Fruit fly (Drosophila melanogaster) whole organism, prepupa: ENCODE measurements around the gene P5cr-2.

Source experiments
- Blimp-1 ChIP-seq: fragments of 200-800 bp; sonication (Bioruptor generic); optimal IDR thresholded peaks from 3 replicates; lab custom pipeline; 2017; ENCODE audit warnings: missing biosample characterization, missing genetic modification characterization, mild to moderate bottlenecking, moderate library complexity, missing genetic modification reagents
- CG11762 ChIP-seq: fragments of 200-800 bp; sonication (Bioruptor generic); optimal IDR thresholded peaks from 3 replicates; lab custom pipeline; 2016; ENCODE audit warnings: missing biosample characterization, missing genetic modification characterization; ENCODE audit not compliant: insufficient read depth
- CG11902 ChIP-seq: fragments of 200-800 bp; sonication (Bioruptor generic); optimal IDR thresholded peaks from 3 replicates; lab custom pipeline; 2016; ENCODE audit warnings: missing biosample characterization, missing genetic modification characterization
- CG15336 ChIP-seq: fragments of 200-800 bp; sonication (Bioruptor generic); IDR thresholded peaks from 2 replicates; pipeline ENCODE4 v1.3.6; 2022; ENCODE audit warnings: missing biosample characterization, missing genetic modification characterization
- CG1621 ChIP-seq: fragments of 200-800 bp; sonication (Bioruptor generic); optimal IDR thresholded peaks from 3 replicates; lab custom pipeline; 2018; ENCODE audit warnings: missing biosample characterization, mild to moderate bottlenecking, missing genetic modification characterization
- CG16779 ChIP-seq: fragments of 200-800 bp; sonication (Bioruptor generic); optimal IDR thresholded peaks from 3 replicates; lab custom pipeline; 2017; ENCODE audit warnings: missing biosample characterization, mild to moderate bottlenecking, missing genetic modification characterization
- CG3032 ChIP-seq: fragments of 200-800 bp; optimal IDR thresholded peaks from 2 replicates; lab custom pipeline; 2019; ENCODE audit warnings: missing biosample characterization, mild to moderate bottlenecking, missing genetic modification characterization, moderate library complexity
- CG31627 ChIP-seq: fragments of 200-800 bp; sonication (Bioruptor generic); optimal IDR thresholded peaks from 3 replicates; lab custom pipeline; 2016; ENCODE audit warnings: missing biosample characterization, missing genetic modification characterization
- CG34406 ChIP-seq: fragments of 200-800 bp; sonication (Bioruptor generic); optimal IDR thresholded peaks from 3 replicates; lab custom pipeline; 2016; ENCODE audit warnings: missing biosample characterization, missing genetic modification characterization
- CG3919 ChIP-seq: fragments of 200-800 bp; sonication (Bioruptor generic); optimal IDR thresholded peaks from 3 replicates; lab custom pipeline; 2016; ENCODE audit warnings: missing biosample characterization, missing genetic modification characterization
- CG4318 ChIP-seq: fragments of 200-800 bp; sonication (Bioruptor generic); optimal IDR thresholded peaks from 3 replicates; lab custom pipeline; 2017; ENCODE audit warnings: missing biosample characterization, mild to moderate bottlenecking, missing genetic modification characterization
- CG6163 ChIP-seq: fragments of 200-800 bp; sonication (Bioruptor generic); IDR thresholded peaks from 3 replicates; pipeline ENCODE4 v1.3.6; 2022; ENCODE audit warnings: missing biosample characterization, missing genetic modification characterization
- CG6276 ChIP-seq: fragments of 200-800 bp; sonication (Bioruptor generic); optimal IDR thresholded peaks from 2 replicates; lab custom pipeline; 2017; ENCODE audit warnings: missing biosample characterization, mild to moderate bottlenecking, missing genetic modification characterization
- CG6792 ChIP-seq: fragments of 200-800 bp; sonication (Bioruptor generic); optimal IDR thresholded peaks from 3 replicates; lab custom pipeline; 2016; ENCODE audit warnings: missing biosample characterization, missing genetic modification characterization
- CG6808 ChIP-seq: fragments of 200-800 bp; sonication (Bioruptor generic); optimal IDR thresholded peaks from 3 replicates; lab custom pipeline; 2017; ENCODE audit warnings: missing biosample characterization, missing genetic modification characterization, mild to moderate bottlenecking, moderate library complexity, missing genetic modification reagents
- CG6854 ChIP-seq: fragments of 200-800 bp; sonication (Bioruptor generic); optimal IDR thresholded peaks from 2 replicates; lab custom pipeline; 2017; ENCODE audit warnings: missing biosample characterization, mild to moderate bottlenecking, missing genetic modification characterization
- CG8119 ChIP-seq: fragments of 200-800 bp; sonication (Bioruptor generic); IDR thresholded peaks from 3 replicates; pipeline ENCODE4 v1.3.6; 2022; ENCODE audit warnings: missing biosample characterization, missing genetic modification characterization
- CG8319 ChIP-seq: fragments of 200-800 bp; sonication (Bioruptor generic); optimal IDR thresholded peaks from 3 replicates; lab custom pipeline; 2016; ENCODE audit warnings: missing biosample characterization, missing genetic modification characterization
- CG8632 ChIP-seq: fragments of 200-800 bp; sonication (Bioruptor generic); optimal IDR thresholded peaks from 3 replicates; lab custom pipeline; 2016; ENCODE audit warnings: missing biosample characterization, missing genetic modification characterization
- CG9139 ChIP-seq: fragments of 200-800 bp; sonication (Bioruptor generic); optimal IDR thresholded peaks from 3 replicates; lab custom pipeline; 2017; ENCODE audit warnings: missing biosample characterization, mild to moderate bottlenecking, missing genetic modification characterization
- Eip93F ChIP-seq: fragments of 200-800 bp; sonication (Bioruptor generic); optimal IDR thresholded peaks from 2 replicates; lab custom pipeline; 2016; ENCODE audit warnings: missing biosample characterization, mild to moderate bottlenecking, missing genetic modification characterization
- Ets21C ChIP-seq: fragments of 200-800 bp; sonication (Bioruptor generic); optimal IDR thresholded peaks from 3 replicates; lab custom pipeline; 2016; ENCODE audit warnings: missing biosample characterization, missing genetic modification characterization
- Ets96B ChIP-seq: fragments of 200-800 bp; optimal IDR thresholded peaks from 2 replicates; lab custom pipeline; 2019; ENCODE audit warnings: missing biosample characterization, mild to moderate bottlenecking, missing genetic modification characterization, moderate library complexity
- Hr39 ChIP-seq: fragments of 200-800 bp; sonication (Bioruptor generic); optimal IDR thresholded peaks from 2 replicates; lab custom pipeline; 2016; ENCODE audit warnings: missing biosample characterization, missing genetic modification characterization
- Met ChIP-seq: fragments of 200-800 bp; sonication (Bioruptor generic); optimal IDR thresholded peaks from 3 replicates; lab custom pipeline; 2016; ENCODE audit warnings: missing biosample characterization, missing genetic modification characterization
- OdsH ChIP-seq: fragments of 200-800 bp; sonication (Bioruptor generic); optimal IDR thresholded peaks from 3 replicates; lab custom pipeline; 2016; ENCODE audit warnings: missing biosample characterization, missing genetic modification characterization
- Smox ChIP-seq: fragments of 200-800 bp; sonication (Bioruptor generic); optimal IDR thresholded peaks from 3 replicates; lab custom pipeline; 2016; ENCODE audit warnings: missing biosample characterization, missing genetic modification characterization
- Sox14 ChIP-seq: fragments of 200-800 bp; sonication (Bioruptor generic); optimal IDR thresholded peaks from 3 replicates; lab custom pipeline; 2016; ENCODE audit warnings: missing biosample characterization, missing genetic modification characterization
- Sox15 ChIP-seq: fragments of 200-800 bp; sonication (Bioruptor generic); optimal IDR thresholded peaks from 3 replicates; lab custom pipeline; 2016; ENCODE audit warnings: missing biosample characterization, missing genetic modification characterization
- achi ChIP-seq: fragments of 200-800 bp; sonication (Bioruptor generic); optimal IDR thresholded peaks from 3 replicates; lab custom pipeline; 2016; ENCODE audit warnings: missing biosample characterization, missing genetic modification characterization
- acj6 ChIP-seq: fragments of 200-800 bp; sonication (Bioruptor generic); optimal IDR thresholded peaks from 3 replicates; lab custom pipeline; 2016; ENCODE audit warnings: missing biosample characterization, missing genetic modification characterization
- cyc ChIP-seq: fragments of 200-800 bp; sonication (Bioruptor generic); optimal IDR thresholded peaks from 3 replicates; lab custom pipeline; 2016; ENCODE audit warnings: missing biosample characterization, missing genetic modification characterization
- dsx ChIP-seq: fragments of 200-800 bp; optimal IDR thresholded peaks from 3 replicates; lab custom pipeline; 2019; ENCODE audit warnings: missing biosample characterization, mild to moderate bottlenecking, missing genetic modification characterization, moderate library complexity; ENCODE audit not compliant: poor library complexity, severe bottlenecking
- eg ChIP-seq: fragments of 200-800 bp; sonication (Bioruptor generic); IDR thresholded peaks from 3 replicates; pipeline ENCODE4 v1.3.6; 2022; ENCODE audit warnings: missing biosample characterization, missing genetic modification characterization
- esn ChIP-seq: fragments of 200-800 bp; sonication (Bioruptor generic); optimal IDR thresholded peaks from 2 replicates; lab custom pipeline; 2016; ENCODE audit warnings: missing biosample characterization, mild to moderate bottlenecking, missing genetic modification characterization, moderate library complexity
- lz ChIP-seq: fragments of 200-800 bp; sonication (Bioruptor generic); optimal IDR thresholded peaks from 3 replicates; lab custom pipeline; 2016; ENCODE audit warnings: missing biosample characterization, missing genetic modification characterization
- net ChIP-seq: fragments of 200-800 bp; sonication (Bioruptor generic); optimal IDR thresholded peaks from 3 replicates; lab custom pipeline; 2016; ENCODE audit warnings: missing biosample characterization, missing genetic modification characterization
- pdm3 ChIP-seq: fragments of 200-800 bp; sonication (Bioruptor generic); optimal IDR thresholded peaks from 3 replicates; lab custom pipeline; 2016; ENCODE audit warnings: missing biosample characterization, missing genetic modification characterization
- salr ChIP-seq, 2 experiments: fragments of 200-800 bp; sonication (Bioruptor generic); optimal IDR thresholded peaks; 3 replicates each; lab custom pipeline; 2016 to 2018; ENCODE audit warnings: missing biosample characterization in 2 of 2, missing genetic modification characterization in 2 of 2, mild to moderate bottlenecking in 1 of 2
- svp ChIP-seq: fragments of 200-800 bp; sonication (Bioruptor generic); peaks from one replicate; lab custom pipeline; 2016; ENCODE audit warnings: missing biosample characterization, missing genetic modification characterization
- topi ChIP-seq: fragments of 200-800 bp; sonication (Bioruptor generic); optimal IDR thresholded peaks from 3 replicates; lab custom pipeline; 2016; ENCODE audit warnings: missing biosample characterization, missing genetic modification characterization

Gene P5cr-2

DNA sequence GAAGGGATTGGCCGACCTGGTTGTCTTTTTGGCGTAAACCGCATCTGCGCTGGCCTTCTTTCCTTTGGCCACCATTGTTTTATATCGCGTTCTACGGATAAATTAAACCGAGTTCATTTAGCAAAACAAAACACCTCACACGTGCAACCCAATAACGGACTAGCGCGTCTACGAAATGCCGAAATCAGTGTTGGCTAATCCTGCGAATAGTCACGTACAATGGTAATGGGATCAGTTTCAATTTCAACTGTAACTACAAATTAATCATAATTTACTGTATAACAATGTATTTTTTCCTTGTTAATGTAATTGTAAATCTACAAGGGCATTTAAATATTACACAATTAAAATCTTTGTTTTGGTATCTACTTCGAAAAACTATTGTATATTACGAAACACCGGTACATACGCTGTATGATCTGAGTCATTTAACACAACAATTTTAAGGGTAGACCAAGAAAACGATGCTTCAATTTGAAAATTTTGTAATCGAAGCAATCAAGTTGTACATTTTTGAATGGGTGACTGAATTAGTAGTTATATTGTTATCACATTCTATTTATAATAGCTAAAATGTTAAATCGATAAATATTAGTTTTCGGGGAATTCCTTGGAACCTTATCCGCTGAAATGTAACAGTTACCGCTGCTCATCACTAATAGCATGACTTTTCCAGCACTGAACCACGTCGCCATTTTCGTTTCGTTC lies 5.3 kb downstream of the P5cr-2 start, which contains the start of gene SF1:
TSS of gene SF1 (plus strand) at position 633 of the 708 bp plus-strand sequence.
- TF ChIP-seq Hr39 (GFP tag; lab: Kevin White, UChicago) (no peak), CG11902 (GFP tag; lab: Kevin White, UChicago) (peak; percentile 37), CG16779 (tag; lab: Kevin White, UChicago) (no peak), CG3032 (tag; lab: Kevin White, UChicago) (peak; percentile 36), CG8632 (GFP tag; lab: Kevin White, UChicago) (no peak), CG4318 (GFP tag; lab: Kevin White, UChicago) (no peak), CG6792 (GFP tag; lab: Kevin White, UChicago) (peak; percentile 22), pdm3 (no peak), Smox (GFP tag; lab: Kevin White, UChicago) (no peak), CG11762 (GFP tag; lab: Kevin White, UChicago) (peak; percentile 45), topi (GFP tag; lab: Kevin White, UChicago) (peak; percentile 54), esn (GFP tag; lab: Kevin White, UChicago) (peak; percentile 62), lz (peak; percentile 65), CG34406 (GFP tag; lab: Kevin White, UChicago) (no peak), CG15336 (GFP tag; lab: Robert Waterston, UW) (no peak), CG31627 (GFP tag; lab: Kevin White, UChicago) (peak; percentile 61), eg (GFP tag; lab: Robert Waterston, UW) (0 out of 3 replicates have a peak, but pooled peaks have one; percentile 26), CG6854 (GFP tag; lab: Kevin White, UChicago) (no peak), achi (GFP tag; lab: Kevin White, UChicago) (no peak), cyc (GFP tag; lab: Kevin White, UChicago) (peak; percentile 45), Ets96B (tag; lab: Kevin White, UChicago) (peak; percentile 16), acj6 (no peak), Blimp-1 (GFP tag; lab: Kevin White, UChicago) (no peak), Met (GFP tag; lab: Kevin White, UChicago) (no peak), Ets21C (GFP tag; lab: Kevin White, UChicago) (peak; percentile 44), dsx (GFP tag; lab: Kevin White, UChicago) (no peak), salr (GFP tag; optimal IDR thresholded peaks at IDR 0.05; lab: Kevin White, UChicago) (no peak), CG1621 (no peak), OdsH (no peak), Sox14 (GFP tag; lab: Kevin White, UChicago) (peak; percentile 40), CG3919 (no peak), CG9139 (GFP tag; lab: Kevin White, UChicago) (no peak), Sox15 (GFP tag; lab: Kevin White, UChicago) (peak; percentile 37), CG6276 (no peak), net (GFP tag; lab: Kevin White, UChicago) (no peak)
- TF ChIP-seq, all 60 proteins: peak for 14

DNA sequence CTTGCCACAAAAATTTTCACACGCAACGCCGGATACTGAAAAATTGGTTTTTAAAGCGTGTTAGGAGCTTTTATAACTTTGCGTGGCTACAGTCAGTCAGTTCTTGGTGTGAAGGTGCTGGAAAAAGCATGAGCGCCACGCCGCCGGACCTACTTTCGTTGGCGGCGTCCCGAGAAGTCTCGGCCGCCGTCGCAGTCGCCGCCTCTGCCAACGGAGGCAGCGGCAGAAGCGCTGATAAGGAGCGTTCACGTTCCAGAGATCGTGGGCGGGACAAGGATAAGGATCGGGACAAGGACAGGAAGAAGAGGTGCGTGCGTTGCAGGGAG lies 5.8 kb downstream of the P5cr-2 start:
- TF ChIP-seq cyc (GFP tag; lab: Kevin White, UChicago) (no peak), CG4318 (GFP tag; lab: Kevin White, UChicago) (no peak), svp (GFP tag; lab: Kevin White, UChicago) (no peak), Eip93F (GFP tag; lab: Kevin White, UChicago) (no peak), achi (GFP tag; lab: Kevin White, UChicago) (no peak), CG8319 (GFP tag; lab: Kevin White, UChicago) (no peak), topi (GFP tag; lab: Kevin White, UChicago) (no peak), Sox14 (GFP tag; lab: Kevin White, UChicago) (no peak), CG6276 (no peak), CG8119 (GFP tag; lab: Robert Waterston, UW) (no peak), CG6163 (no peak), CG8632 (GFP tag; lab: Kevin White, UChicago) (no peak), CG6808 (GFP tag; lab: Kevin White, UChicago) (no peak)
